Fruit fly (Drosophila melanogaster) whole organism, embryonic: Measurements from ENCODE around the gene Tdg.

Source experiments
- CG10321 ChIP-seq: fragments of 200-800 bp; sonication (Bioruptor generic); IDR thresholded peaks from 2 replicates; pipeline ENCODE4 v1.3.6; 2022; ENCODE audit warnings: missing biosample characterization, missing genetic modification characterization
- CG10979 ChIP-seq: fragments of 200-800 bp; sonication (Bioruptor generic); optimal IDR thresholded peaks from 2 replicates; lab custom pipeline; 2018; ENCODE audit warnings: missing biosample characterization, mild to moderate bottlenecking, missing genetic modification characterization, moderate library complexity
- CG11398 ChIP-seq: fragments of 200-800 bp; sonication (Bioruptor generic); optimal IDR thresholded peaks from 2 replicates; lab custom pipeline; 2016; ENCODE audit warnings: missing biosample characterization, missing genetic modification characterization
- CG12219 ChIP-seq: fragments of 200-800 bp; sonication (Bioruptor generic); optimal IDR thresholded peaks from 3 replicates; lab custom pipeline; 2018; ENCODE audit warnings: missing biosample characterization, mild to moderate bottlenecking, missing genetic modification characterization
- CG13894 ChIP-seq: fragments of 200-800 bp; sonication (Bioruptor generic); optimal IDR thresholded peaks from 3 replicates; lab custom pipeline; 2018; ENCODE audit warnings: missing biosample characterization, mild to moderate bottlenecking, missing genetic modification characterization, moderate library complexity
- CG14965 ChIP-seq: fragments of 200-800 bp; sonication (Bioruptor generic); optimal IDR thresholded peaks from 2 replicates; lab custom pipeline; 2016; ENCODE audit warnings: missing biosample characterization, missing genetic modification characterization, borderline replicate concordance
- CG1603 ChIP-seq: fragments of 200-800 bp; sonication (Bioruptor generic); optimal IDR thresholded peaks from 2 replicates; lab custom pipeline; 2019; ENCODE audit warnings: missing biosample characterization, mild to moderate bottlenecking, missing genetic modification characterization, moderate library complexity
- CG17186 ChIP-seq: fragments of 200-800 bp; sonication (Bioruptor generic); optimal IDR thresholded peaks from 3 replicates; lab custom pipeline; 2017; ENCODE audit warnings: missing biosample characterization, missing genetic modification reagents, missing genetic modification characterization
- CG17328 ChIP-seq: fragments of 200-800 bp; sonication (Bioruptor generic); IDR thresholded peaks from 2 replicates; pipeline ENCODE4 v1.3.6; 2022; ENCODE audit warnings: missing biosample characterization, missing genetic modification characterization
- CG17359 ChIP-seq: fragments of 200-800 bp; sonication (Bioruptor generic); optimal IDR thresholded peaks from 3 replicates; lab custom pipeline; 2018; ENCODE audit warnings: missing biosample characterization, mild to moderate bottlenecking, missing genetic modification characterization, moderate library complexity
- CG18262 ChIP-seq: fragments of 200-800 bp; optimal IDR thresholded peaks from 3 replicates; lab custom pipeline; 2019; ENCODE audit warnings: missing biosample characterization, mild to moderate bottlenecking, missing genetic modification characterization, moderate library complexity
- CG2678 ChIP-seq: fragments of 200-800 bp; sonication (Bioruptor generic); optimal IDR thresholded peaks from 3 replicates; lab custom pipeline; 2019; ENCODE audit warnings: missing biosample characterization, mild to moderate bottlenecking, missing genetic modification characterization, moderate library complexity
- CG30403 ChIP-seq: fragments of 200-800 bp; sonication (Bioruptor generic); optimal IDR thresholded peaks from 3 replicates; lab custom pipeline; 2016; ENCODE audit warnings: missing biosample characterization, missing genetic modification characterization
- CG31365 ChIP-seq: fragments of 200-800 bp; sonication (Bioruptor generic); optimal IDR thresholded peaks from 2 replicates; lab custom pipeline; 2018; ENCODE audit warnings: missing biosample characterization, mild to moderate bottlenecking, missing genetic modification characterization
- CG31388 ChIP-seq: fragments of 200-800 bp; sonication (Bioruptor generic); optimal IDR thresholded peaks from 2 replicates; lab custom pipeline; 2016; ENCODE audit warnings: missing biosample characterization, missing genetic modification characterization
- CG5245 ChIP-seq: fragments of 200-800 bp; sonication (Bioruptor generic); optimal IDR thresholded peaks from 3 replicates; lab custom pipeline; 2016; ENCODE audit warnings: missing biosample characterization, missing genetic modification characterization
- CG7745 ChIP-seq: fragments of 200-800 bp; sonication (Bioruptor generic); optimal IDR thresholded peaks from 2 replicates; lab custom pipeline; 2018; ENCODE audit warnings: missing biosample characterization, mild to moderate bottlenecking, missing genetic modification characterization, moderate library complexity
- CG7786 ChIP-seq: fragments of 200-800 bp; sonication (Bioruptor generic); optimal IDR thresholded peaks from 2 replicates; lab custom pipeline; 2016; ENCODE audit warnings: missing biosample characterization, missing genetic modification characterization
- CG9437 ChIP-seq: fragments of 200-800 bp; sonication (Bioruptor generic); optimal IDR thresholded peaks from 2 replicates; lab custom pipeline; 2018; ENCODE audit warnings: missing biosample characterization, mild to moderate bottlenecking, missing genetic modification characterization
- CG9817 ChIP-seq: fragments of 200-800 bp; sonication (Bioruptor generic); optimal IDR thresholded peaks from 2 replicates; lab custom pipeline; 2018; ENCODE audit warnings: missing biosample characterization, mild to moderate bottlenecking, missing genetic modification characterization, moderate library complexity
- CHES-1-like ChIP-seq: fragments of 200-800 bp; sonication (Bioruptor generic); optimal IDR thresholded peaks from 2 replicates; lab custom pipeline; 2016; ENCODE audit warnings: missing biosample characterization, missing genetic modification characterization
- CTCF ChIP-seq: fragments of 200-800 bp; sonication (Bioruptor generic); optimal IDR thresholded peaks from 2 replicates; lab custom pipeline; 2017; ENCODE audit warnings: missing biosample characterization, mild to moderate bottlenecking, missing genetic modification characterization, moderate library complexity
- CoRest ChIP-seq: fragments of 200-800 bp; sonication (Bioruptor generic); optimal IDR thresholded peaks from 3 replicates; lab custom pipeline; 2018; ENCODE audit warnings: missing biosample characterization, mild to moderate bottlenecking, missing genetic modification characterization, moderate library complexity
- Deaf1 ChIP-seq: fragments of 200-800 bp; optimal IDR thresholded peaks from 3 replicates; lab custom pipeline; 2019; ENCODE audit warnings: missing biosample characterization, mild to moderate bottlenecking, missing genetic modification characterization, moderate library complexity
- Dp ChIP-seq: fragments of 200-800 bp; sonication (Bioruptor generic); optimal IDR thresholded peaks from 2 replicates; lab custom pipeline; 2018; ENCODE audit warnings: missing biosample characterization, mild to moderate bottlenecking, missing genetic modification characterization, moderate library complexity
- Ets65A ChIP-seq: fragments of 200-800 bp; sonication (Bioruptor generic); peaks from one replicate; lab custom pipeline; 2016; ENCODE audit warnings: missing biosample characterization, missing genetic modification characterization
- Ets97D ChIP-seq: fragments of 200-800 bp; sonication (Bioruptor generic); optimal IDR thresholded peaks from 3 replicates; lab custom pipeline; 2016; ENCODE audit warnings: missing biosample characterization, missing genetic modification characterization
- Mrtf ChIP-seq: fragments of 200-800 bp; sonication (Bioruptor generic); IDR thresholded peaks from 3 replicates; pipeline ENCODE4 v1.3.6; 2022; ENCODE audit warnings: missing biosample characterization, missing genetic modification characterization
- Oaz ChIP-seq: fragments of 200-800 bp; sonication (Bioruptor generic); IDR thresholded peaks from 2 replicates; pipeline ENCODE4 v1.3.6; 2022; ENCODE audit warnings: missing biosample characterization, missing genetic modification characterization
- Rfx ChIP-seq: fragments of 200-800 bp; sonication (Bioruptor generic); IDR thresholded peaks from 2 replicates; pipeline ENCODE4 v1.3.6; 2022; ENCODE audit warnings: missing biosample characterization, missing genetic modification characterization
- Sry-β ChIP-seq: fragments of 200-800 bp; sonication (Bioruptor generic); optimal IDR thresholded peaks from 2 replicates; lab custom pipeline; 2018; ENCODE audit warnings: missing biosample characterization, mild to moderate bottlenecking, missing genetic modification characterization, moderate library complexity
- ac ChIP-seq: fragments of 200-800 bp; sonication (Bioruptor generic); optimal IDR thresholded peaks from 3 replicates; lab custom pipeline; 2017; ENCODE audit warnings: missing biosample characterization, mild to moderate bottlenecking, missing genetic modification characterization
- aop ChIP-seq: fragments of 200-800 bp; sonication (Bioruptor generic); IDR thresholded peaks from 2 replicates; pipeline ENCODE4 v1.3.6; 2022; ENCODE audit warnings: missing biosample characterization, missing genetic modification characterization
- cato ChIP-seq: fragments of 200-800 bp; sonication (Bioruptor generic); optimal IDR thresholded peaks from 2 replicates; lab custom pipeline; 2016; ENCODE audit warnings: missing biosample characterization, missing genetic modification characterization, borderline replicate concordance
- cg ChIP-seq: fragments of 200-800 bp; sonication (Bioruptor generic); optimal IDR thresholded peaks from 3 replicates; lab custom pipeline; 2019; ENCODE audit warnings: missing biosample characterization, mild to moderate bottlenecking, missing genetic modification characterization, moderate library complexity
- chif ChIP-seq, 2 experiments: fragments of 200-800 bp; sonication (Bioruptor generic); optimal IDR thresholded peaks; 3 replicates each; lab custom pipeline; 2016; ENCODE audit warnings: missing biosample characterization in 2 of 2, missing genetic modification characterization in 2 of 2
- en ChIP-seq: fragments of 200-800 bp; sonication (Bioruptor generic); optimal IDR thresholded peaks from 2 replicates; lab custom pipeline; 2016; ENCODE audit warnings: missing biosample characterization, missing genetic modification characterization
- grn ChIP-seq: fragments of 200-800 bp; sonication (Bioruptor generic); optimal IDR thresholded peaks from 3 replicates; lab custom pipeline; 2017; ENCODE audit warnings: missing biosample characterization, missing genetic modification characterization
- hkb ChIP-seq, 2 experiments: fragments of 200-800 bp in 1 of 2; fragments of >200 bp in 1 of 2; sonication (Bioruptor generic) in 1 of 2; IDR thresholded peaks in 1 of 2; optimal IDR thresholded peaks in 1 of 2; 2 replicates each; pipeline versions ENCODE4 v1.3.6 to Lab custom; 2017 to 2022; ENCODE audit warnings: missing biosample characterization in 1 of 2, missing genetic modification characterization in 1 of 2
- kay ChIP-seq: fragments of 200-800 bp; sonication (Bioruptor generic); optimal IDR thresholded peaks from 2 replicates; lab custom pipeline; 2016; ENCODE audit warnings: missing biosample characterization, missing genetic modification characterization
- onecut ChIP-seq: fragments of 200-800 bp; sonication (Bioruptor generic); IDR thresholded peaks from 2 replicates; pipeline ENCODE4 v1.3.6; 2022; ENCODE audit warnings: missing biosample characterization, missing genetic modification characterization
- p53 ChIP-seq: fragments of 200-800 bp; sonication (Bioruptor generic); optimal IDR thresholded peaks from 2 replicates; lab custom pipeline; 2016; ENCODE audit warnings: missing biosample characterization, missing genetic modification characterization
- seq ChIP-seq: fragments of 200-800 bp; sonication (Bioruptor generic); IDR thresholded peaks from 2 replicates; pipeline ENCODE4 v1.3.6; 2022; ENCODE audit warnings: missing biosample characterization, missing genetic modification characterization
- so ChIP-seq: fragments of 200-800 bp; sonication (Bioruptor generic); IDR thresholded peaks from 3 replicates; pipeline ENCODE4 v1.3.6; 2022; ENCODE audit warnings: missing biosample characterization, missing genetic modification characterization
- stc ChIP-seq: fragments of 200-800 bp; sonication (Bioruptor generic); IDR thresholded peaks from 2 replicates; pipeline ENCODE4 v1.3.6; 2022; ENCODE audit warnings: missing biosample characterization, missing genetic modification characterization
- sug ChIP-seq: fragments of 200-800 bp; optimal IDR thresholded peaks from 2 replicates; lab custom pipeline; 2019; ENCODE audit warnings: missing biosample characterization, mild to moderate bottlenecking, missing genetic modification characterization, moderate library complexity
- tll ChIP-seq, 2 experiments: fragments of 200-800 bp in 1 of 2; fragments of >200 bp in 1 of 2; sonication (Bioruptor generic) in 1 of 2; optimal IDR thresholded peaks; 2 replicates each; lab custom pipeline; 2017 to 2019; ENCODE audit warnings: missing biosample characterization in 2 of 2, missing genetic modification characterization in 2 of 2, mild to moderate bottlenecking in 1 of 2, moderate library complexity in 1 of 2
- twi ChIP-seq: fragments of 200-800 bp; optimal IDR thresholded peaks from 2 replicates; lab custom pipeline; 2019; ENCODE audit warnings: missing biosample characterization, mild to moderate bottlenecking, missing genetic modification characterization, moderate library complexity
- unpg ChIP-seq: fragments of 200-800 bp; sonication (Bioruptor generic); optimal IDR thresholded peaks from 3 replicates; lab custom pipeline; 2018; ENCODE audit warnings: missing biosample characterization, mild to moderate bottlenecking, missing genetic modification characterization, moderate library complexity
- z ChIP-seq: fragments of 200-800 bp; sonication (Bioruptor generic); IDR thresholded peaks from 3 replicates; pipeline ENCODE4 v1.3.6; 2022; ENCODE audit warnings: missing biosample characterization, missing genetic modification characterization
- zen ChIP-seq: fragments of 200-800 bp; sonication (Bioruptor generic); optimal IDR thresholded peaks from 3 replicates; lab custom pipeline; 2018; ENCODE audit warnings: missing biosample characterization, mild to moderate bottlenecking, missing genetic modification characterization, moderate library complexity

Gene Tdg

dm6 chr4:497724-498123 lies 59.9 kb downstream of the Tdg start (continued):
- peak; percentile 91 for TF ChIP-seq p53
- peak; percentile 81 for TF ChIP-seq z (GFP tag; lab: Robert Waterston, UW)
- peak; percentile 95 for TF ChIP-seq CG11398 (GFP tag; lab: Kevin White, UChicago)
- peak; percentile 89 for TF ChIP-seq CHES-1-like (GFP tag; lab: Kevin White, UChicago)
- peak; percentile 91 to 94 for TF ChIP-seq chif (GFP tag; optimal IDR thresholded peaks at IDR 0.05; lab: Kevin White, UChicago)
- peak; percentile 90 for TF ChIP-seq CG31365 (tag; lab: Kevin White, UChicago)
- no peak for TF ChIP-seq aop
- TF ChIP-seq Sry-β (GFP tag; lab: Kevin White, UChicago), result peak; percentile 78
- TF ChIP-seq hkb (optimal IDR thresholded peaks at IDR 0.05; lab: Kevin White, UChicago), result no peak
- TF ChIP-seq hkb (GFP tag; IDR thresholded peaks at IDR 0.05; lab: Robert Waterston, UW), result peak; percentile 96
- peak; percentile 14 for TF ChIP-seq Ets65A (GFP tag; lab: Kevin White, UChicago)
- peak; percentile 82 for TF ChIP-seq kay (GFP tag; lab: Kevin White, UChicago)
- peak in 1 of 2 experiments; percentile 97 for TF ChIP-seq tll (GFP tag; optimal IDR thresholded peaks at IDR 0.05; lab: Kevin White, UChicago)
- peak; percentile 98 for TF ChIP-seq CG7745 (tag; lab: Kevin White, UChicago)
- TF ChIP-seq CG5245 (GFP tag; lab: Kevin White, UChicago), result peak; percentile 79
- peak; percentile 81 for TF ChIP-seq CG7786
- peak; percentile 93 for TF ChIP-seq en (GFP tag; lab: Kevin White, UChicago)
- TF ChIP-seq CG10979 (tag; lab: Kevin White, UChicago), result peak; percentile 81
- TF ChIP-seq CG31388 (GFP tag; lab: Kevin White, UChicago), result peak; percentile 80
- peak; percentile 7 for TF ChIP-seq Dp (GFP tag; lab: Kevin White, UChicago)
- peak; percentile 55 for TF ChIP-seq CG9437 (GFP tag; lab: Kevin White, UChicago)
- peak; percentile 92 for TF ChIP-seq unpg
- peak; percentile 76 for TF ChIP-seq CG9817 (tag; lab: Kevin White, UChicago)
- peak; percentile 94 for TF ChIP-seq CG2678 (tag; lab: Kevin White, UChicago)
- TF ChIP-seq CG1603, result peak; percentile 94
- TF ChIP-seq so (GFP tag; lab: Robert Waterston, UW), result peak; percentile 93; the same call in 2 of the 3 replicates
- TF ChIP-seq CG30403 (GFP tag; lab: Kevin White, UChicago), result peak; percentile 62
- peak; percentile 95 for TF ChIP-seq CG17359 (tag; lab: Kevin White, UChicago)
- peak; percentile 85; the same call in 1 of the 2 replicates for TF ChIP-seq stc (GFP tag; lab: Robert Waterston, UW)
- peak; percentile 48 for TF ChIP-seq Deaf1 (tag; lab: Kevin White, UChicago)
- TF ChIP-seq CTCF, result peak; percentile 66
- peak; percentile 88 for TF ChIP-seq CG14965 (GFP tag; lab: Kevin White, UChicago)
- peak; percentile 95 for TF ChIP-seq twi (tag; lab: Kevin White, UChicago)
- TF ChIP-seq Rfx (GFP tag; lab: Robert Waterston, UW), result no peak; the same call in 1 of the 2 replicates
- peak; percentile 91 for TF ChIP-seq CG18262 (tag; lab: Kevin White, UChicago)
- TF ChIP-seq Ets97D (GFP tag; lab: Kevin White, UChicago), result peak; percentile 64
- TF ChIP-seq Mrtf (GFP tag; lab: Robert Waterston, UW), result no peak
- TF ChIP-seq zen (tag; lab: Kevin White, UChicago), result peak; percentile 93
- TF ChIP-seq CoRest (tag; lab: Kevin White, UChicago), result peak; percentile 86
- TF ChIP-seq seq (GFP tag; lab: Robert Waterston, UW), result peak; percentile 93
- peak; percentile 80 for TF ChIP-seq cato (GFP tag; lab: Kevin White, UChicago)
- TF ChIP-seq CG12219 (GFP tag; lab: Kevin White, UChicago), result peak; percentile 93
- TF ChIP-seq cg (GFP tag; lab: Kevin White, UChicago), result no peak
- TF ChIP-seq grn, result peak; percentile 93
- peak; percentile 85 for TF ChIP-seq CG17328 (GFP tag; lab: Robert Waterston, UW)
- no peak for TF ChIP-seq CG13894
- TF ChIP-seq Oaz, result no peak; the same call in 1 of the 2 replicates
- TF ChIP-seq onecut (GFP tag; lab: Robert Waterston, UW), result peak; percentile 91
- peak; percentile 99 for TF ChIP-seq ac (GFP tag; lab: Kevin White, UChicago)
- TF ChIP-seq sug, result peak; percentile 70
- TF ChIP-seq CG10321 (GFP tag; lab: Robert Waterston, UW), result peak; percentile 72
- peak; percentile 85 for TF ChIP-seq CG17186 (GFP tag; lab: Kevin White, UChicago)
